Worm (Caenorhabditis elegans): Measurements from ENCODE around the gene unc-96.

ce11 chrX:645589-645988 lies 24.5 kb upstream of the unc-96 start:
- TF ChIP-seq pag-3 (tag; optimal IDR thresholded peaks at IDR 0.05; ENCODE audit: borderline replicate concordance) (no peak), K09A11.1 (tag; optimal IDR thresholded peaks at IDR 0.05; ENCODE audit: insufficient read depth) (no peak), ceh-30 (tag; optimal IDR thresholded peaks at IDR 0.05) (no peak), Y22D7AL.16 (tag; optimal IDR thresholded peaks at IDR 0.05) (no peak)
